Worm (Caenorhabditis elegans) whole organism, L4/young adult: Measurements from ENCODE around the gene egal-1.

Experiments used
- dao-5 ChIP-seq: sonication (generic microtip); optimal IDR thresholded peaks from 2 replicates; lab custom pipeline; 2016; ENCODE audit warnings: missing genotype, missing genetic modification characterization, moderate library complexity, missing compliant biosample characterization
- him-1 ChIP-seq: sonication (generic microtip); optimal IDR thresholded peaks from 2 replicates; lab custom pipeline; 2016; ENCODE audit warnings: missing genotype, missing genetic modification reagents, missing genetic modification characterization, missing compliant biosample characterization

- no peak for TF ChIP-seq him-1 (tag; lab: Kevin White, UChicago)
- TF ChIP-seq dao-5, result no peak
These were observed 18.3 kb downstream of the egal-1 start for ce11 chrIV:5842905-5843304.
